Worm (Caenorhabditis elegans) whole organism, young adult: ENCODE results near the gene cul-6.

Experiments
- B0019.2 ChIP-seq: fragments of 200-800 bp; sonication (Bioruptor generic); conservative IDR thresholded peaks from 2 replicates; pipeline ENCODE4 v1.3.6; 2022; ENCODE audit warnings: missing genetic modification reagents, missing genetic modification characterization, missing compliant biosample characterization
- C06A6.2 ChIP-seq: fragments of 200-800 bp; sonication (Bioruptor generic); conservative IDR thresholded peaks from 2 replicates; pipeline ENCODE4 v1.3.6; 2022; ENCODE audit warnings: missing genetic modification characterization, missing compliant biosample characterization
- C17E4.6 ChIP-seq: fragments of 200-800 bp; sonication (Bioruptor generic); IDR thresholded peaks from 2 replicates; pipeline ENCODE4 v1.3.6; 2022; ENCODE audit warnings: missing genetic modification reagents, missing genetic modification characterization, missing compliant biosample characterization
- D2030.7 ChIP-seq: fragments of 200-800 bp; sonication (Bioruptor generic); IDR thresholded peaks from 2 replicates; pipeline ENCODE4 v1.3.6; 2022; ENCODE audit warnings: missing genetic modification reagents, missing genetic modification characterization, missing compliant biosample characterization
- F33H1.4 ChIP-seq: fragments of 200-800 bp; sonication (Bioruptor generic); IDR thresholded peaks from 2 replicates; pipeline ENCODE4 v1.3.6; 2022; ENCODE audit warnings: missing genetic modification reagents, missing genetic modification characterization, missing compliant biosample characterization
- F49E8.2 ChIP-seq: sonication (generic microtip); optimal IDR thresholded peaks from 3 replicates; lab custom pipeline; 2017; ENCODE audit warnings: missing genetic modification characterization, mild to moderate bottlenecking, missing compliant biosample characterization, antibody characterized with exemption, moderate library complexity; ENCODE audit not compliant: insufficient read depth
- F55B11.4 ChIP-seq: sonication (generic microtip); optimal IDR thresholded peaks from 2 replicates; lab custom pipeline; 2016; ENCODE audit warnings: missing compliant biosample characterization, missing genetic modification characterization, borderline replicate concordance; ENCODE audit not compliant: insufficient read depth
- Y53G8AR.9 ChIP-seq: fragments of 200-800 bp; sonication (Bioruptor generic); conservative IDR thresholded peaks from 2 replicates; pipeline ENCODE4 v1.3.6; 2022; ENCODE audit warnings: missing genetic modification reagents, missing genetic modification characterization, missing compliant biosample characterization
- Y67H2A.10 ChIP-seq: fragments of 200-800 bp; sonication (Bioruptor generic); conservative IDR thresholded peaks from 2 replicates; pipeline ENCODE4 v1.3.6; 2022; ENCODE audit warnings: missing genetic modification reagents, missing genetic modification characterization, missing compliant biosample characterization
- Y79H2A.3 ChIP-seq: fragments of 200-800 bp; sonication (Bioruptor generic); conservative IDR thresholded peaks from 2 replicates; pipeline ENCODE4 v1.3.6; 2022; ENCODE audit warnings: missing genetic modification reagents, missing genetic modification characterization, missing compliant biosample characterization
- Y95B8A.8 ChIP-seq: fragments of 200-800 bp; sonication (Bioruptor generic); IDR thresholded peaks from 2 replicates; pipeline ENCODE4 v1.3.6; 2022; ENCODE audit warnings: missing genetic modification reagents, missing genetic modification characterization, missing compliant biosample characterization
- athp-1 ChIP-seq: sonication (generic microtip); optimal IDR thresholded peaks from 2 replicates; lab custom pipeline; 2017; ENCODE audit warnings: mild to moderate bottlenecking, missing genetic modification characterization, missing compliant biosample characterization
- attf-3 ChIP-seq: fragments of 200-800 bp; sonication (Bioruptor generic); conservative IDR thresholded peaks from 2 replicates; pipeline ENCODE4 v1.3.6; 2022; ENCODE audit warnings: missing genetic modification reagents, missing genetic modification characterization, missing compliant biosample characterization
- attf-6 ChIP-seq: fragments of 200-800 bp; sonication (Bioruptor generic); IDR thresholded peaks from 2 replicates; pipeline ENCODE4 v1.3.6; 2022; ENCODE audit warnings: missing genetic modification reagents, missing genetic modification characterization, missing compliant biosample characterization
- bed-1 ChIP-seq: fragments of 200-800 bp; sonication (Bioruptor generic); IDR thresholded peaks from 2 replicates; pipeline ENCODE4 v1.3.6; 2022; ENCODE audit warnings: missing genetic modification reagents, missing genetic modification characterization, missing compliant biosample characterization
- bed-2 ChIP-seq: fragments of 200-800 bp; sonication (Bioruptor generic); IDR thresholded peaks from 2 replicates; pipeline ENCODE4 v1.3.6; 2022; ENCODE audit warnings: missing genetic modification reagents, missing genetic modification characterization, missing compliant biosample characterization
- ccch-3 ChIP-seq: fragments of 200-800 bp; sonication (Bioruptor generic); optimal IDR thresholded peaks from 2 replicates; lab custom pipeline; 2018; ENCODE audit warnings: mild to moderate bottlenecking, missing genetic modification characterization, missing compliant biosample characterization
- cebp-1 ChIP-seq, 2 experiments: fragments of 200-800 bp in 1 of 2; sonication (Bioruptor generic) in 1 of 2; sonication (generic microtip) in 1 of 2; IDR thresholded peaks in 1 of 2; optimal IDR thresholded peaks in 1 of 2; 2 replicates each; pipeline versions ENCODE4 v1.3.6 to Lab custom; 2017 to 2022; ENCODE audit warnings: missing compliant biosample characterization in 2 of 2, missing genetic modification characterization in 2 of 2, mild to moderate bottlenecking in 1 of 2, missing genetic modification reagents in 1 of 2, moderate library complexity in 1 of 2
- ceh-100 ChIP-seq: fragments of 200-800 bp; sonication (Bioruptor generic); IDR thresholded peaks from 2 replicates; pipeline ENCODE4 v1.3.6; 2022; ENCODE audit warnings: missing genetic modification reagents, missing genetic modification characterization, missing compliant biosample characterization
- ceh-58 ChIP-seq: fragments of 200-800 bp; sonication (Bioruptor generic); IDR thresholded peaks from 2 replicates; pipeline ENCODE4 v1.3.6; 2022; ENCODE audit warnings: missing genetic modification characterization, missing compliant biosample characterization
- ceh-91 ChIP-seq: fragments of 200-800 bp; sonication (Bioruptor generic); IDR thresholded peaks from 2 replicates; pipeline ENCODE4 v1.3.6; 2022; ENCODE audit warnings: missing genetic modification reagents, missing genetic modification characterization, missing compliant biosample characterization
- dpl-1 ChIP-seq: fragments of 150-350 bp; optimal IDR thresholded peaks from 2 replicates; lab custom pipeline; 2014; ENCODE audit warnings: missing biosample characterization, missing genetic modification reagents, missing genetic modification characterization
- efl-1 ChIP-seq: fragments of 150-350 bp; optimal IDR thresholded peaks from 2 replicates; lab custom pipeline; 2014; ENCODE audit warnings: missing biosample characterization, missing genetic modification reagents, missing genetic modification characterization
- egrh-3 ChIP-seq: fragments of 200-800 bp; sonication (Bioruptor generic); IDR thresholded peaks from 2 replicates; pipeline ENCODE4 v1.3.6; 2022; ENCODE audit warnings: missing genetic modification reagents, missing genetic modification characterization, missing compliant biosample characterization
- hlh-26 ChIP-seq: fragments of 200-800 bp; sonication (Bioruptor generic); conservative IDR thresholded peaks from 2 replicates; pipeline ENCODE4 v1.3.6; 2022; ENCODE audit warnings: missing genetic modification reagents, missing genetic modification characterization, missing compliant biosample characterization
- hsf-1 ChIP-seq: fragments of 200-800 bp; sonication (Bioruptor generic); IDR thresholded peaks from 2 replicates; pipeline ENCODE4 v1.3.6; 2022; ENCODE audit warnings: missing genetic modification reagents, missing genetic modification characterization, missing compliant biosample characterization
- lin-26 ChIP-seq: fragments of 200-800 bp; sonication (Bioruptor generic); IDR thresholded peaks from 2 replicates; pipeline ENCODE4 v1.3.6; 2022; ENCODE audit warnings: missing genetic modification reagents, missing genetic modification characterization, missing compliant biosample characterization
- lin-35 ChIP-seq, 3 experiments: fragments of 150-350 bp in 2 of 3; sonication (generic microtip) in 1 of 3; optimal IDR thresholded peaks; 2 replicates each; lab custom pipeline; 2014 to 2018; ENCODE audit warnings: missing biosample characterization in 3 of 3, missing genetic modification characterization in 3 of 3, missing genetic modification reagents in 3 of 3
- lin-54 ChIP-seq: fragments of 200-800 bp; sonication (Bioruptor generic); optimal IDR thresholded peaks from 2 replicates; lab custom pipeline; 2018; ENCODE audit warnings: mild to moderate bottlenecking, missing genetic modification characterization, missing compliant biosample characterization
- lir-1 ChIP-seq: fragments of 200-800 bp; sonication (Bioruptor generic); conservative IDR thresholded peaks from 2 replicates; pipeline ENCODE4 v1.3.6; 2022; ENCODE audit warnings: missing genetic modification reagents, missing genetic modification characterization, missing compliant biosample characterization
- lsl-1 ChIP-seq: fragments of 200-800 bp; sonication (Bioruptor generic); optimal IDR thresholded peaks from 2 replicates; lab custom pipeline; 2018; ENCODE audit warnings: mild to moderate bottlenecking, missing genetic modification characterization, moderate library complexity, missing compliant biosample characterization
- madf-10 ChIP-seq: sonication (generic microtip); optimal IDR thresholded peaks from 2 replicates; lab custom pipeline; 2016; ENCODE audit warnings: mild to moderate bottlenecking, missing genetic modification characterization, missing compliant biosample characterization
- madf-6 ChIP-seq: fragments of 200-800 bp; sonication (Bioruptor generic); IDR thresholded peaks from 2 replicates; pipeline ENCODE4 v1.3.6; 2022; ENCODE audit warnings: missing genetic modification reagents, missing genetic modification characterization, missing compliant biosample characterization
- madf-8 ChIP-seq: fragments of 200-800 bp; sonication (Bioruptor generic); conservative IDR thresholded peaks from 2 replicates; pipeline ENCODE4 v1.3.6; 2022; ENCODE audit warnings: missing genetic modification reagents, missing genetic modification characterization, missing compliant biosample characterization
- mcd-1 ChIP-seq: fragments of 200-800 bp; sonication (Bioruptor generic); IDR thresholded peaks from 2 replicates; pipeline ENCODE4 v1.3.6; 2022; ENCODE audit warnings: missing genetic modification reagents, missing genetic modification characterization, missing compliant biosample characterization
- pbrm-1 ChIP-seq: fragments of 200-800 bp; sonication (Bioruptor generic); IDR thresholded peaks from 2 replicates; pipeline ENCODE4 v1.3.6; 2022; ENCODE audit warnings: missing genetic modification reagents, missing genetic modification characterization, missing compliant biosample characterization
- pha-4 ChIP-seq: fragments of 150-350 bp; sonication (generic microtip); optimal IDR thresholded peaks from 2 replicates; lab custom pipeline; 2014; ENCODE audit warnings: missing biosample characterization, missing genetic modification reagents, missing genetic modification characterization
- rcor-1 ChIP-seq: fragments of 200-800 bp; sonication (Bioruptor generic); IDR thresholded peaks from 2 replicates; pipeline ENCODE4 v1.3.6; 2022; ENCODE audit warnings: missing genetic modification reagents, missing genetic modification characterization, missing compliant biosample characterization
- repo-1 ChIP-seq: sonication (generic microtip); optimal IDR thresholded peaks from 2 replicates; lab custom pipeline; 2017; ENCODE audit warnings: mild to moderate bottlenecking, missing genetic modification characterization, missing compliant biosample characterization
- snpc-4 ChIP-seq, 5 experiments: fragments of 150-350 bp in 1 of 5; sonication (generic microtip) in 4 of 5; optimal IDR thresholded peaks; 2 replicates each; lab custom pipeline; 2014 to 2018; ENCODE audit warnings: missing genetic modification characterization in 5 of 5, missing biosample characterization in 3 of 5, antibody characterized with exemption in 2 of 5, mild to moderate bottlenecking in 2 of 5, missing compliant biosample characterization in 2 of 5, missing genotype in 2 of 5, moderate library complexity in 2 of 5, missing genetic modification reagents in 1 of 5
- xnd-1 ChIP-seq: sonication (generic microtip); optimal IDR thresholded peaks from 2 replicates; lab custom pipeline; 2016; ENCODE audit warnings: missing genotype, missing genetic modification reagents, missing genetic modification characterization, missing compliant biosample characterization
- ztf-22 ChIP-seq: fragments of 200-800 bp; sonication (Bioruptor generic); optimal IDR thresholded peaks from 2 replicates; lab custom pipeline; 2018; ENCODE audit warnings: mild to moderate bottlenecking, missing genetic modification characterization, moderate library complexity, missing compliant biosample characterization
- ztf-28 ChIP-seq: fragments of 200-800 bp; sonication (Bioruptor generic); IDR thresholded peaks from 2 replicates; pipeline ENCODE4 v1.3.6; 2022; ENCODE audit warnings: missing genetic modification reagents, missing genetic modification characterization, missing compliant biosample characterization

The cul-6 gene

ce11 chrIV:12630922-12631321 is 40.7 kb upstream of the cul-6 start, which contains the start of gene ark-1:
TSS of gene ark-1 (minus strand) at chrIV:12631022.
- peak; percentile 22 for TF ChIP-seq lsl-1 (GFP tag; lab: Kevin White, UChicago)
- TF ChIP-seq athp-1 (tag; lab: Kevin White, UChicago): no peak
- no peak for TF ChIP-seq ccch-3 (GFP tag; lab: Kevin White, UChicago)
- no peak for TF ChIP-seq ceh-58 (GFP tag; lab: Robert Waterston, UW)
- TF ChIP-seq, all 124 proteins: peak for 1

ce11 chrIV:12621483-12622078 is 31.3 kb upstream of the cul-6 start:
- TF ChIP-seq D2030.7 (GFP tag; lab: Robert Waterston, UW) (peak; percentile 96), ceh-91 (GFP tag; lab: Robert Waterston, UW) (peak; percentile 87), B0019.2 (GFP tag; lab: Robert Waterston, UW) (peak; percentile 70), rcor-1 (GFP tag; lab: Robert Waterston, UW) (peak; percentile 82), egrh-3 (GFP tag; lab: Robert Waterston, UW) (0 out of 2 replicates have a peak, but pooled peaks have one; percentile 61), lir-1 (GFP tag; lab: Robert Waterston, UW) (peak; percentile 51; the same call in 1 of the 2 replicates), efl-1 (GFP tag; lab: Kevin White, UChicago) (peak; percentile 26), dpl-1 (GFP tag; lab: Kevin White, UChicago) (peak; percentile 21), bed-1 (GFP tag; lab: Robert Waterston, UW) (0 out of 2 replicates have a peak, but pooled peaks have one; percentile 27), Y67H2A.10 (GFP tag; lab: Robert Waterston, UW) (peak; percentile 75; the same call in 1 of the 2 replicates), ceh-100 (GFP tag; lab: Robert Waterston, UW) (peak; percentile 98), snpc-4 (GFP tag; optimal IDR thresholded peaks at IDR 0.05; lab: Kevin White, UChicago) (peak; percentile 34), snpc-4 (tag; optimal IDR thresholded peaks at IDR 0.05; lab: Kevin White, UChicago) (peak in 1 of 4 experiments; percentile 43), athp-1 (tag; lab: Kevin White, UChicago) (peak; percentile 25), Y53G8AR.9 (0 out of 2 replicates have a peak, but pooled peaks have one; percentile 8), hsf-1 (GFP tag; lab: Robert Waterston, UW) (peak; percentile 67), bed-2 (peak; percentile 58; the same call in 1 of the 2 replicates), madf-6 (GFP tag; lab: Robert Waterston, UW) (peak; percentile 72), madf-10 (tag; lab: Kevin White, UChicago) (peak; percentile 9), Y95B8A.8 (GFP tag; lab: Robert Waterston, UW) (peak; percentile 82), attf-6 (GFP tag; lab: Robert Waterston, UW) (peak; percentile 83), mcd-1 (GFP tag; lab: Robert Waterston, UW) (peak; percentile 63), lsl-1 (GFP tag; lab: Kevin White, UChicago) (peak; percentile 51), F49E8.2 (peak; percentile 36), F33H1.4 (GFP tag; lab: Robert Waterston, UW) (peak; percentile 54), lin-54 (GFP tag; lab: Kevin White, UChicago) (peak; percentile 21), pbrm-1 (GFP tag; lab: Robert Waterston, UW) (peak; percentile 77), madf-8 (GFP tag; lab: Robert Waterston, UW) (peak; percentile 37), ztf-28 (GFP tag; lab: Robert Waterston, UW) (peak; percentile 93), attf-3 (GFP tag; lab: Robert Waterston, UW) (peak; percentile 99)
- TF ChIP-seq, all 124 proteins: peak for 29; not testable (repeated sequence) for 95

ce11 chrIV:12620921-12621320 is 30.7 kb upstream of the cul-6 start:
- TF ChIP-seq F55B11.4 (tag; lab: Kevin White, UChicago) (no peak), C17E4.6 (GFP tag; lab: Robert Waterston, UW) (no peak), repo-1 (tag; lab: Kevin White, UChicago) (no peak), Y79H2A.3 (GFP tag; lab: Robert Waterston, UW) (no peak), madf-6 (GFP tag; lab: Robert Waterston, UW) (no peak), lin-35 (GFP tag; optimal IDR thresholded peaks at IDR 0.05; lab: Kevin White, UChicago) (no peak), ceh-100 (GFP tag; lab: Robert Waterston, UW) (no peak), C06A6.2 (GFP tag; lab: Robert Waterston, UW) (no peak), hlh-26 (GFP tag; lab: Robert Waterston, UW) (no peak), ztf-22 (GFP tag; lab: Kevin White, UChicago) (no peak), pha-4 (tag; lab: Kevin White, UChicago) (no peak), xnd-1 (no peak), cebp-1 (GFP tag; IDR thresholded peaks at IDR 0.05; lab: Robert Waterston, UW) (no peak), cebp-1 (tag; optimal IDR thresholded peaks at IDR 0.05; lab: Kevin White, UChicago) (no peak), lin-26 (GFP tag; lab: Robert Waterston, UW) (no peak)
